Fruit fly (Drosophila melanogaster) whole organism, embryonic: ENCODE data around the gene CG14718.

Source experiments
- CG10654 ChIP-seq: fragments of 200-800 bp; sonication (Bioruptor generic); optimal IDR thresholded peaks from 2 replicates; lab custom pipeline; 2016; ENCODE audit warnings: missing biosample characterization, missing genetic modification characterization
- CG11723 ChIP-seq: fragments of 200-800 bp; sonication (Bioruptor generic); optimal IDR thresholded peaks from 2 replicates; lab custom pipeline; 2017; ENCODE audit warnings: missing biosample characterization, mild to moderate bottlenecking, missing genetic modification characterization
- CG12071 ChIP-seq: fragments of 200-800 bp; sonication (Bioruptor generic); optimal IDR thresholded peaks from 3 replicates; lab custom pipeline; 2018; ENCODE audit warnings: missing biosample characterization, mild to moderate bottlenecking, missing genetic modification characterization
- CG12155 ChIP-seq: fragments of 200-800 bp; sonication (Bioruptor generic); optimal IDR thresholded peaks from 3 replicates; lab custom pipeline; 2016; ENCODE audit warnings: missing biosample characterization, missing genetic modification characterization
- CG1602 ChIP-seq: fragments of 200-800 bp; sonication (Bioruptor generic); optimal IDR thresholded peaks from 3 replicates; lab custom pipeline; 2016; ENCODE audit warnings: missing biosample characterization, missing genetic modification characterization
- CG30403 ChIP-seq: fragments of 200-800 bp; sonication (Bioruptor generic); optimal IDR thresholded peaks from 3 replicates; lab custom pipeline; 2016; ENCODE audit warnings: missing biosample characterization, missing genetic modification characterization
- CG30431 ChIP-seq: fragments of 200-800 bp; sonication (Bioruptor generic); optimal IDR thresholded peaks from 2 replicates; lab custom pipeline; 2017; ENCODE audit warnings: missing biosample characterization, missing genetic modification characterization
- CG32772 ChIP-seq: fragments of 200-800 bp; sonication (Bioruptor generic); IDR thresholded peaks from 2 replicates; pipeline ENCODE4 v1.3.6; 2022; ENCODE audit warnings: missing biosample characterization, missing genetic modification characterization
- CG33557 ChIP-seq: fragments of 200-800 bp; sonication (Bioruptor generic); optimal IDR thresholded peaks from 2 replicates; lab custom pipeline; 2019; ENCODE audit warnings: missing biosample characterization, mild to moderate bottlenecking, missing genetic modification characterization, moderate library complexity
- CG34422 ChIP-seq: fragments of 200-800 bp; sonication (Bioruptor generic); IDR thresholded peaks from 3 replicates; pipeline ENCODE4 v1.3.6; 2022; ENCODE audit warnings: missing biosample characterization, missing genetic modification characterization
- CG3995 ChIP-seq: fragments of 200-800 bp; sonication (Bioruptor generic); optimal IDR thresholded peaks from 3 replicates; lab custom pipeline; 2016; ENCODE audit warnings: missing biosample characterization, missing genetic modification characterization
- CG7928 ChIP-seq: fragments of 200-800 bp; sonication (Bioruptor generic); optimal IDR thresholded peaks from 2 replicates; lab custom pipeline; 2017; ENCODE audit warnings: missing biosample characterization, mild to moderate bottlenecking, missing genetic modification characterization
- CG8281 ChIP-seq: fragments of 200-800 bp; sonication (Bioruptor generic); optimal IDR thresholded peaks from 2 replicates; lab custom pipeline; 2018; ENCODE audit warnings: missing biosample characterization, mild to moderate bottlenecking, missing genetic modification characterization, moderate library complexity
- CG8924 ChIP-seq: fragments of 200-800 bp; optimal IDR thresholded peaks from 3 replicates; lab custom pipeline; 2019; ENCODE audit warnings: missing biosample characterization, mild to moderate bottlenecking, missing genetic modification characterization, moderate library complexity
- CG9932 ChIP-seq: fragments of 200-800 bp; sonication (Bioruptor generic); IDR thresholded peaks from 2 replicates; pipeline ENCODE4 v1.3.6; 2022; ENCODE audit warnings: missing biosample characterization, missing genetic modification characterization
- Dip3 ChIP-seq: fragments of 200-800 bp; sonication (Bioruptor generic); optimal IDR thresholded peaks from 3 replicates; lab custom pipeline; 2016; ENCODE audit warnings: missing biosample characterization, missing genetic modification characterization
- Elba2 ChIP-seq: fragments of 200-800 bp; sonication (Bioruptor generic); optimal IDR thresholded peaks from 3 replicates; lab custom pipeline; 2016; ENCODE audit warnings: missing biosample characterization, missing genetic modification characterization
- HLH4C ChIP-seq: fragments of 200-800 bp; sonication (Bioruptor generic); IDR thresholded peaks from 3 replicates; pipeline ENCODE4 v1.3.6; 2022; ENCODE audit warnings: missing biosample characterization, missing genetic modification characterization; ENCODE audit not compliant: partially characterized antibody
- Hr39 ChIP-seq: fragments of >200 bp; optimal IDR thresholded peaks from 2 replicates; lab custom pipeline; 2017
- Hr51 ChIP-seq, 2 experiments: fragments of 200-800 bp; sonication (Bioruptor generic); optimal IDR thresholded peaks; 2 replicates in 1 of 2; 3 replicates in 1 of 2; lab custom pipeline; 2016 to 2018; ENCODE audit warnings: missing biosample characterization in 2 of 2, missing genetic modification characterization in 2 of 2, mild to moderate bottlenecking in 1 of 2, moderate library complexity in 1 of 2
- Hsf ChIP-seq: fragments of 200-800 bp; sonication (Bioruptor generic); optimal IDR thresholded peaks from 3 replicates; lab custom pipeline; 2016; ENCODE audit warnings: missing biosample characterization, missing genetic modification characterization
- Jarid2 ChIP-seq: fragments of 200-800 bp; sonication (Bioruptor generic); optimal IDR thresholded peaks from 3 replicates; lab custom pipeline; 2017; ENCODE audit warnings: mild to moderate bottlenecking, missing biosample characterization, missing genetic modification reagents, missing genetic modification characterization
- Lhr ChIP-seq: fragments of 200-800 bp; sonication (Bioruptor generic); optimal IDR thresholded peaks from 3 replicates; lab custom pipeline; 2017; ENCODE audit warnings: mild to moderate bottlenecking, missing biosample characterization, missing genetic modification reagents, missing genetic modification characterization
- Max ChIP-seq: fragments of 200-800 bp; sonication (Bioruptor generic); optimal IDR thresholded peaks from 2 replicates; lab custom pipeline; 2016; ENCODE audit warnings: missing biosample characterization, mild to moderate bottlenecking, missing genetic modification characterization
- Ptx1 ChIP-seq: fragments of 200-800 bp; sonication (Bioruptor generic); IDR thresholded peaks from 2 replicates; pipeline ENCODE4 v1.3.6; 2022; ENCODE audit warnings: missing biosample characterization, missing genetic modification characterization
- Tbp ChIP-seq: fragments of >200 bp; optimal IDR thresholded peaks from 2 replicates; lab custom pipeline; 2018; ENCODE audit warnings: missing biosample characterization, missing genetic modification characterization
- Trl ChIP-seq, 3 experiments: fragments of >200 bp in 2 of 3; fragments of 200-800 bp in 1 of 3; sonication (Bioruptor generic) in 1 of 3; optimal IDR thresholded peaks; 2 replicates in 1 of 3; 3 replicates in 2 of 3; lab custom pipeline; 2016 to 2017; ENCODE audit warnings: missing biosample characterization in 1 of 3, missing genetic modification characterization in 1 of 3
- bab2 ChIP-seq: fragments of 200-800 bp; sonication (Bioruptor generic); optimal IDR thresholded peaks from 2 replicates; lab custom pipeline; 2016; ENCODE audit warnings: missing biosample characterization, missing genetic modification characterization
- btn ChIP-seq: fragments of 200-800 bp; sonication (Bioruptor generic); optimal IDR thresholded peaks from 2 replicates; lab custom pipeline; 2016; ENCODE audit warnings: missing biosample characterization, missing genetic modification characterization
- cas ChIP-seq: fragments of 200-800 bp; sonication (Bioruptor generic); IDR thresholded peaks from 2 replicates; pipeline ENCODE4 v1.3.6; 2022; ENCODE audit warnings: missing biosample characterization, missing genetic modification characterization
- chif ChIP-seq, 2 experiments: fragments of 200-800 bp; sonication (Bioruptor generic); optimal IDR thresholded peaks; 3 replicates each; lab custom pipeline; 2016; ENCODE audit warnings: missing biosample characterization in 2 of 2, missing genetic modification characterization in 2 of 2
- cwo ChIP-seq: fragments of 200-800 bp; sonication (Bioruptor generic); optimal IDR thresholded peaks from 3 replicates; lab custom pipeline; 2017; ENCODE audit warnings: missing biosample characterization, missing genetic modification characterization, mild to moderate bottlenecking, moderate library complexity, missing genetic modification reagents
- emc ChIP-seq: fragments of 200-800 bp; sonication (Bioruptor generic); optimal IDR thresholded peaks from 2 replicates; lab custom pipeline; 2016; ENCODE audit warnings: missing biosample characterization, missing genetic modification characterization
- en ChIP-seq: fragments of 200-800 bp; sonication (Bioruptor generic); optimal IDR thresholded peaks from 2 replicates; lab custom pipeline; 2016; ENCODE audit warnings: missing biosample characterization, missing genetic modification characterization
- ewg ChIP-seq: fragments of 200-800 bp; sonication (Bioruptor generic); optimal IDR thresholded peaks from 3 replicates; lab custom pipeline; 2017; ENCODE audit warnings: mild to moderate bottlenecking, missing biosample characterization, missing genetic modification reagents, missing genetic modification characterization
- fd64A ChIP-seq: fragments of 200-800 bp; sonication (Bioruptor generic); optimal IDR thresholded peaks from 3 replicates; lab custom pipeline; 2018; ENCODE audit warnings: missing biosample characterization, mild to moderate bottlenecking, missing genetic modification characterization
- fu2 ChIP-seq: fragments of 200-800 bp; sonication (Bioruptor generic); optimal IDR thresholded peaks from 2 replicates; lab custom pipeline; 2016; ENCODE audit warnings: missing biosample characterization, missing genetic modification characterization
- gfzf ChIP-seq: fragments of 200-800 bp; sonication (Bioruptor generic); optimal IDR thresholded peaks from 2 replicates; lab custom pipeline; 2016; ENCODE audit warnings: missing biosample characterization, mild to moderate bottlenecking, missing genetic modification characterization, moderate library complexity
- grau ChIP-seq: fragments of 200-800 bp; optimal IDR thresholded peaks from 3 replicates; lab custom pipeline; 2019; ENCODE audit warnings: missing biosample characterization, mild to moderate bottlenecking, missing genetic modification characterization, moderate library complexity
- gt ChIP-seq: fragments of 200-800 bp; sonication (Bioruptor generic); IDR thresholded peaks from 2 replicates; pipeline ENCODE4 v1.3.6; 2022; ENCODE audit warnings: missing biosample characterization, missing genetic modification characterization
- ham ChIP-seq: fragments of 200-800 bp; sonication (Bioruptor generic); IDR thresholded peaks from 2 replicates; pipeline ENCODE4 v1.3.6; 2022; ENCODE audit warnings: missing biosample characterization, missing genetic modification characterization
- ind ChIP-seq: fragments of 200-800 bp; sonication (Bioruptor generic); optimal IDR thresholded peaks from 3 replicates; lab custom pipeline; 2016; ENCODE audit warnings: missing biosample characterization, missing genetic modification characterization
- lov ChIP-seq, 2 experiments: fragments of 200-800 bp in 1 of 2; fragments of >200 bp in 1 of 2; sonication (Bioruptor generic) in 1 of 2; IDR thresholded peaks in 1 of 2; optimal IDR thresholded peaks in 1 of 2; 2 replicates in 1 of 2; 3 replicates in 1 of 2; pipeline versions ENCODE4 v1.3.6 to Lab custom; 2017 to 2022; ENCODE audit warnings: missing biosample characterization in 1 of 2, missing genetic modification characterization in 1 of 2
- mam ChIP-seq: fragments of 200-800 bp; sonication (Bioruptor generic); optimal IDR thresholded peaks from 3 replicates; lab custom pipeline; 2016; ENCODE audit warnings: missing biosample characterization, missing genetic modification characterization
- pb ChIP-seq: fragments of 200-800 bp; sonication (Bioruptor generic); optimal IDR thresholded peaks from 3 replicates; lab custom pipeline; 2016; ENCODE audit warnings: missing biosample characterization, missing genetic modification characterization
- sd ChIP-seq: fragments of 200-800 bp; sonication (Bioruptor generic); optimal IDR thresholded peaks from 3 replicates; lab custom pipeline; 2018; ENCODE audit warnings: missing biosample characterization, mild to moderate bottlenecking, missing genetic modification characterization, moderate library complexity
- seq ChIP-seq: fragments of 200-800 bp; sonication (Bioruptor generic); IDR thresholded peaks from 2 replicates; pipeline ENCODE4 v1.3.6; 2022; ENCODE audit warnings: missing biosample characterization, missing genetic modification characterization
- sisA ChIP-seq: fragments of 200-800 bp; sonication (Bioruptor generic); IDR thresholded peaks from 2 replicates; pipeline ENCODE4 v1.3.6; 2022; ENCODE audit warnings: missing biosample characterization, missing genetic modification characterization
- tna ChIP-seq: fragments of 200-800 bp; sonication (Bioruptor generic); IDR thresholded peaks from 2 replicates; pipeline ENCODE4 v1.3.6; 2022; ENCODE audit warnings: missing biosample characterization, missing genetic modification characterization; ENCODE audit not compliant: partially characterized antibody
- twi ChIP-seq: fragments of 200-800 bp; optimal IDR thresholded peaks from 2 replicates; lab custom pipeline; 2019; ENCODE audit warnings: missing biosample characterization, mild to moderate bottlenecking, missing genetic modification characterization, moderate library complexity
- zfh1 ChIP-seq: fragments of 200-800 bp; sonication (Bioruptor generic); IDR thresholded peaks from 3 replicates; pipeline ENCODE4 v1.3.6; 2022; ENCODE audit warnings: missing biosample characterization, missing genetic modification characterization

CG14718 gene

DNA sequence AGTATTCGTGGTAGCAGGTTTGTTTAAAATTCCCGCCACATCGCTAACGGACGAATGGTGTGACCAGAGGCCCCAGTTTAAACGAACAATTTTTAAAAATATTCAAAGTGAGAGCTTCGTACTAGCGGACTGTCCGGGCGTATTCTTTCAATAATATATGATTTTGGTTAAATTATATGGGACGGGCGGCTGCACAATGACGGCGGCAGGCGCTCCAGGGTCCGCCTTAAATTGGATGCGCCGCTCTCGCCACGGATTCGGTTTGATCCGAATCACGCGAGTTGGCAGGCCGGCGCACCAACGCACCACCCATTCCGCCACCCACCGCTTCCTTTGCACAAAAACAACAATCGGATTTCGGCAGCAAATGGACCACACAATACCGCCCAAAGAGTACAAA is 34.9 kb downstream of the CG14718 start, which contains the start of gene CG14721 (continued):
- TF ChIP-seq lov (optimal IDR thresholded peaks at IDR 0.05; lab: Kevin White, UChicago) (no peak), lov (GFP tag; IDR thresholded peaks at IDR 0.05; lab: Robert Waterston, UW) (no peak), Tbp (GFP tag; lab: Kevin White, UChicago) (no peak), Max (GFP tag; lab: Kevin White, UChicago) (peak; percentile 68), grau (tag; lab: Kevin White, UChicago) (no peak), HLH4C (peak; percentile 37; the same call in 1 of the 3 replicates), CG3995 (GFP tag; lab: Kevin White, UChicago) (peak; percentile 82), pb (GFP tag; lab: Kevin White, UChicago) (no peak), gfzf (GFP tag; lab: Kevin White, UChicago) (peak; percentile 83), CG30403 (GFP tag; lab: Kevin White, UChicago) (peak; percentile 20), Hsf (GFP tag; lab: Kevin White, UChicago) (peak; percentile 23), cas (GFP tag; lab: Robert Waterston, UW) (no peak), mam (GFP tag; lab: Kevin White, UChicago) (peak; percentile 56), CG12071 (no peak), seq (GFP tag; lab: Robert Waterston, UW) (no peak), CG9932 (GFP tag; lab: Robert Waterston, UW) (peak; percentile 33; the same call in 1 of the 2 replicates), fu2 (GFP tag; lab: Kevin White, UChicago) (no peak), ham (GFP tag; lab: Robert Waterston, UW) (no peak), CG7928 (GFP tag; lab: Kevin White, UChicago) (peak; percentile 22), btn (GFP tag; lab: Kevin White, UChicago) (no peak), CG10654 (GFP tag; lab: Kevin White, UChicago) (no peak), CG12155 (GFP tag; lab: Kevin White, UChicago) (peak; percentile 62), CG11723 (GFP tag; lab: Kevin White, UChicago) (no peak), chif (GFP tag; optimal IDR thresholded peaks at IDR 0.05; lab: Kevin White, UChicago) (peak in 1 of 2 experiments; percentile 25), CG1602 (no peak), CG33557 (GFP tag; lab: Kevin White, UChicago) (no peak), CG8281 (tag; lab: Kevin White, UChicago) (no peak), fd64A (GFP tag; lab: Kevin White, UChicago) (no peak), Trl (optimal IDR thresholded peaks at IDR 0.05; lab: Kevin White, UChicago) (no peak), Trl (GFP tag; optimal IDR thresholded peaks at IDR 0.05; lab: Kevin White, UChicago) (no peak), Hr39 (lab: Kevin White, UChicago) (no peak), CG34422 (GFP tag; lab: Robert Waterston, UW) (no peak), cwo (GFP tag; lab: Kevin White, UChicago) (no peak), CG32772 (GFP tag; lab: Robert Waterston, UW) (no peak), Hr51 (GFP tag; optimal IDR thresholded peaks at IDR 0.05; lab: Kevin White, UChicago) (peak in 1 of 2 experiments; percentile 14), ind (GFP tag; lab: Kevin White, UChicago) (no peak), twi (tag; lab: Kevin White, UChicago) (no peak), gt (GFP tag; lab: Robert Waterston, UW) (no peak), CG30431 (GFP tag; lab: Kevin White, UChicago) (no peak), Dip3 (GFP tag; lab: Kevin White, UChicago) (no peak), Jarid2 (GFP tag; lab: Kevin White, UChicago) (no peak), bab2 (peak; percentile 46), en (no peak), Ptx1 (0 out of 2 replicates have a peak, but pooled peaks have one; percentile 17), Lhr (GFP tag; lab: Kevin White, UChicago) (peak; percentile 57), zfh1 (GFP tag; lab: Robert Waterston, UW) (no peak), ewg (peak; percentile 62), tna (GFP tag; lab: Robert Waterston, UW) (no peak), sisA (GFP tag; lab: Robert Waterston, UW) (peak; percentile 20; the same call in 1 of the 2 replicates), sd (tag; lab: Kevin White, UChicago) (no peak), emc (GFP tag; lab: Kevin White, UChicago) (no peak), Elba2 (GFP tag; lab: Kevin White, UChicago) (no peak), CG8924 (tag; lab: Kevin White, UChicago) (no peak)
